Fruit fly (Drosophila melanogaster) whole organism, embryonic: ENCODE measurements around the gene Nubp1.

Experiments used
- Abd-B ChIP-seq: fragments of 200-800 bp; sonication (Bioruptor generic); optimal IDR thresholded peaks from 2 replicates; lab custom pipeline; 2018; ENCODE audit warnings: missing biosample characterization, mild to moderate bottlenecking, missing genetic modification characterization, moderate library complexity
- CG10565 ChIP-seq: fragments of 200-800 bp; sonication (Bioruptor generic); optimal IDR thresholded peaks from 3 replicates; lab custom pipeline; 2016; ENCODE audit warnings: missing biosample characterization, mild to moderate bottlenecking, missing genetic modification characterization
- CG11504 ChIP-seq: fragments of 200-800 bp; sonication (Bioruptor generic); optimal IDR thresholded peaks from 3 replicates; lab custom pipeline; 2019; ENCODE audit warnings: missing biosample characterization, mild to moderate bottlenecking, missing genetic modification characterization, moderate library complexity
- CG11696 ChIP-seq: fragments of 200-800 bp; sonication (Bioruptor generic); IDR thresholded peaks from 2 replicates; pipeline ENCODE4 v1.3.6; 2022; ENCODE audit warnings: missing biosample characterization, missing genetic modification characterization
- CG15073 ChIP-seq: fragments of 200-800 bp; sonication (Bioruptor generic); optimal IDR thresholded peaks from 2 replicates; lab custom pipeline; 2016; ENCODE audit warnings: missing biosample characterization, missing genetic modification characterization
- CG1529 ChIP-seq: fragments of 200-800 bp; sonication (Bioruptor generic); optimal IDR thresholded peaks from 3 replicates; lab custom pipeline; 2018; ENCODE audit warnings: missing biosample characterization, missing genetic modification characterization
- CG15601 ChIP-seq: fragments of 200-800 bp; sonication (Bioruptor generic); optimal IDR thresholded peaks from 3 replicates; lab custom pipeline; 2019; ENCODE audit warnings: missing biosample characterization, mild to moderate bottlenecking, missing genetic modification characterization, moderate library complexity
- CG16813 ChIP-seq: fragments of 200-800 bp; sonication (Bioruptor generic); IDR thresholded peaks from 3 replicates; pipeline ENCODE4 v1.3.6; 2022; ENCODE audit warnings: missing biosample characterization, missing genetic modification characterization; ENCODE audit not compliant: partially characterized antibody
- CG16863 ChIP-seq: fragments of 200-800 bp; sonication (Bioruptor generic); optimal IDR thresholded peaks from 3 replicates; lab custom pipeline; 2016; ENCODE audit warnings: missing biosample characterization, missing genetic modification characterization
- CG17912 ChIP-seq: fragments of 200-800 bp; sonication (Bioruptor generic); optimal IDR thresholded peaks from 2 replicates; lab custom pipeline; 2018; ENCODE audit warnings: missing biosample characterization, mild to moderate bottlenecking, missing genetic modification characterization
- CG1832 ChIP-seq: fragments of 200-800 bp; sonication (Bioruptor generic); optimal IDR thresholded peaks from 2 replicates; lab custom pipeline; 2017; ENCODE audit warnings: missing biosample characterization, mild to moderate bottlenecking, missing genetic modification characterization, inconsistent platforms
- CG18599 ChIP-seq: fragments of 200-800 bp; sonication (Bioruptor generic); optimal IDR thresholded peaks from 3 replicates; lab custom pipeline; 2017; ENCODE audit warnings: missing biosample characterization, missing genetic modification characterization, mild to moderate bottlenecking, moderate library complexity, missing genetic modification reagents
- CG32532 ChIP-seq: fragments of 200-800 bp; sonication (Bioruptor generic); IDR thresholded peaks from 2 replicates; pipeline ENCODE4 v1.3.6; 2022; ENCODE audit warnings: missing biosample characterization, missing genetic modification characterization
- CG34224 ChIP-seq: fragments of 200-800 bp; sonication (Bioruptor generic); IDR thresholded peaks from 3 replicates; pipeline ENCODE4 v1.3.6; 2022; ENCODE audit warnings: missing biosample characterization, missing genetic modification characterization; ENCODE audit not compliant: partially characterized antibody
- CG6689 ChIP-seq: fragments of 200-800 bp; sonication (Bioruptor generic); IDR thresholded peaks from 2 replicates; pipeline ENCODE4 v1.3.6; 2022; ENCODE audit warnings: missing biosample characterization, missing genetic modification characterization
- CG6791 ChIP-seq: fragments of 200-800 bp; sonication (Bioruptor generic); IDR thresholded peaks from 3 replicates; pipeline ENCODE4 v1.3.6; 2022; ENCODE audit warnings: missing biosample characterization, missing genetic modification characterization; ENCODE audit not compliant: partially characterized antibody
- CG7271 ChIP-seq: fragments of 200-800 bp; sonication (Bioruptor generic); optimal IDR thresholded peaks from 2 replicates; lab custom pipeline; 2018; ENCODE audit warnings: missing biosample characterization, mild to moderate bottlenecking, missing genetic modification characterization, moderate library complexity
- CG7839 ChIP-seq: fragments of 200-800 bp; sonication (Bioruptor generic); optimal IDR thresholded peaks from 3 replicates; lab custom pipeline; 2018; ENCODE audit warnings: missing biosample characterization, mild to moderate bottlenecking, missing genetic modification characterization, moderate library complexity
- CG7963 ChIP-seq: fragments of 200-800 bp; sonication (Bioruptor generic); IDR thresholded peaks from 3 replicates; pipeline ENCODE4 v1.3.6; 2022; ENCODE audit warnings: missing biosample characterization, missing genetic modification characterization; ENCODE audit not compliant: partially characterized antibody
- CG8765 ChIP-seq: fragments of 200-800 bp; sonication (Bioruptor generic); IDR thresholded peaks from 2 replicates; pipeline ENCODE4 v1.3.6; 2022; ENCODE audit warnings: missing biosample characterization, missing genetic modification characterization
- CG9215 ChIP-seq: fragments of 200-800 bp; sonication (Bioruptor generic); IDR thresholded peaks from 2 replicates; pipeline ENCODE4 v1.3.6; 2022; ENCODE audit warnings: missing biosample characterization, missing genetic modification characterization
- Dip2 ChIP-seq: fragments of 200-800 bp; sonication (Bioruptor generic); IDR thresholded peaks from 2 replicates; pipeline ENCODE4 v1.3.6; 2022; ENCODE audit warnings: missing biosample characterization, missing genetic modification characterization
- E2f1 ChIP-seq: fragments of 200-800 bp; sonication (Bioruptor generic); IDR thresholded peaks from 2 replicates; pipeline ENCODE4 v1.3.6; 2022; ENCODE audit warnings: missing biosample characterization, missing genetic modification characterization
- Elba2 ChIP-seq: fragments of 200-800 bp; sonication (Bioruptor generic); optimal IDR thresholded peaks from 3 replicates; lab custom pipeline; 2016; ENCODE audit warnings: missing biosample characterization, missing genetic modification characterization
- H2.0 ChIP-seq: fragments of 200-800 bp; sonication (Bioruptor generic); IDR thresholded peaks from 2 replicates; pipeline ENCODE4 v1.3.6; 2022; ENCODE audit warnings: missing biosample characterization, missing genetic modification characterization
- HLH4C ChIP-seq: fragments of 200-800 bp; sonication (Bioruptor generic); IDR thresholded peaks from 3 replicates; pipeline ENCODE4 v1.3.6; 2022; ENCODE audit warnings: missing biosample characterization, missing genetic modification characterization; ENCODE audit not compliant: partially characterized antibody
- Mrtf ChIP-seq: fragments of 200-800 bp; sonication (Bioruptor generic); IDR thresholded peaks from 3 replicates; pipeline ENCODE4 v1.3.6; 2022; ENCODE audit warnings: missing biosample characterization, missing genetic modification characterization
- NFAT ChIP-seq: fragments of 200-800 bp; sonication (Bioruptor generic); IDR thresholded peaks from 2 replicates; pipeline ENCODE4 v1.3.6; 2022; ENCODE audit warnings: missing biosample characterization, missing genetic modification characterization
- Neu2 ChIP-seq: fragments of 200-800 bp; sonication (Bioruptor generic); optimal IDR thresholded peaks from 3 replicates; lab custom pipeline; 2016; ENCODE audit warnings: missing biosample characterization, missing genetic modification characterization, borderline replicate concordance
- Nf-YC ChIP-seq: fragments of 200-800 bp; optimal IDR thresholded peaks from 3 replicates; lab custom pipeline; 2019; ENCODE audit warnings: missing biosample characterization, mild to moderate bottlenecking, missing genetic modification characterization, moderate library complexity
- Ravus ChIP-seq: fragments of 200-800 bp; sonication (Bioruptor generic); IDR thresholded peaks from 2 replicates; pipeline ENCODE4 v1.3.6; 2022; ENCODE audit warnings: missing biosample characterization, missing genetic modification characterization
- Scr ChIP-seq: fragments of 200-800 bp; sonication (Bioruptor generic); IDR thresholded peaks from 2 replicates; pipeline ENCODE4 v1.3.6; 2022; ENCODE audit warnings: missing biosample characterization, missing genetic modification characterization; ENCODE audit not compliant: partially characterized antibody
- Sin3A ChIP-seq: fragments of >200 bp; optimal IDR thresholded peaks from 2 replicates; lab custom pipeline; 2018
- Trl ChIP-seq, 3 experiments: fragments of >200 bp in 2 of 3; fragments of 200-800 bp in 1 of 3; sonication (Bioruptor generic) in 1 of 3; optimal IDR thresholded peaks; 2 replicates in 1 of 3; 3 replicates in 2 of 3; lab custom pipeline; 2016 to 2017; ENCODE audit warnings: missing biosample characterization in 1 of 3, missing genetic modification characterization in 1 of 3
- bowl ChIP-seq: fragments of 200-800 bp; sonication (Bioruptor generic); IDR thresholded peaks from 2 replicates; pipeline ENCODE4 v1.3.6; 2022; ENCODE audit warnings: missing biosample characterization, missing genetic modification characterization
- cas ChIP-seq: fragments of 200-800 bp; sonication (Bioruptor generic); IDR thresholded peaks from 2 replicates; pipeline ENCODE4 v1.3.6; 2022; ENCODE audit warnings: missing biosample characterization, missing genetic modification characterization
- dm ChIP-seq: fragments of 200-800 bp; sonication (Bioruptor generic); optimal IDR thresholded peaks from 3 replicates; lab custom pipeline; 2016; ENCODE audit warnings: missing biosample characterization, missing genetic modification characterization
- dmrt11E ChIP-seq: fragments of 200-800 bp; sonication (Bioruptor generic); optimal IDR thresholded peaks from 3 replicates; lab custom pipeline; 2018; ENCODE audit warnings: missing biosample characterization, mild to moderate bottlenecking, missing genetic modification characterization, moderate library complexity
- dmrt99B ChIP-seq: fragments of 200-800 bp; sonication (Bioruptor generic); optimal IDR thresholded peaks from 2 replicates; lab custom pipeline; 2018; ENCODE audit warnings: missing biosample characterization, mild to moderate bottlenecking, missing genetic modification characterization, moderate library complexity
- esg ChIP-seq: fragments of 200-800 bp; sonication (Bioruptor generic); conservative IDR thresholded peaks from 2 replicates; pipeline ENCODE4 v1.3.6; 2022; ENCODE audit warnings: missing biosample characterization, missing genetic modification characterization
- fu2 ChIP-seq: fragments of 200-800 bp; sonication (Bioruptor generic); optimal IDR thresholded peaks from 2 replicates; lab custom pipeline; 2016; ENCODE audit warnings: missing biosample characterization, missing genetic modification characterization
- kni ChIP-seq: fragments of 200-800 bp; sonication (Bioruptor generic); optimal IDR thresholded peaks from 3 replicates; lab custom pipeline; 2017; ENCODE audit warnings: mild to moderate bottlenecking, missing biosample characterization, missing genetic modification reagents, missing genetic modification characterization
- p53 ChIP-seq: fragments of 200-800 bp; sonication (Bioruptor generic); optimal IDR thresholded peaks from 2 replicates; lab custom pipeline; 2016; ENCODE audit warnings: missing biosample characterization, missing genetic modification characterization
- pros ChIP-seq: fragments of 200-800 bp; sonication (Bioruptor generic); optimal IDR thresholded peaks from 3 replicates; lab custom pipeline; 2019; ENCODE audit warnings: missing biosample characterization, mild to moderate bottlenecking, missing genetic modification characterization, moderate library complexity
- sens ChIP-seq: fragments of 200-800 bp; sonication (Bioruptor generic); peaks from one replicate; lab custom pipeline; 2016; ENCODE audit warnings: missing biosample characterization, missing genetic modification characterization
- slp2 ChIP-seq: fragments of 200-800 bp; sonication (Bioruptor generic); optimal IDR thresholded peaks from 2 replicates; lab custom pipeline; 2016; ENCODE audit warnings: missing biosample characterization, missing genetic modification characterization
- yki ChIP-seq: fragments of >200 bp; optimal IDR thresholded peaks from 3 replicates; lab custom pipeline; 2018

Nubp1 gene

DNA sequence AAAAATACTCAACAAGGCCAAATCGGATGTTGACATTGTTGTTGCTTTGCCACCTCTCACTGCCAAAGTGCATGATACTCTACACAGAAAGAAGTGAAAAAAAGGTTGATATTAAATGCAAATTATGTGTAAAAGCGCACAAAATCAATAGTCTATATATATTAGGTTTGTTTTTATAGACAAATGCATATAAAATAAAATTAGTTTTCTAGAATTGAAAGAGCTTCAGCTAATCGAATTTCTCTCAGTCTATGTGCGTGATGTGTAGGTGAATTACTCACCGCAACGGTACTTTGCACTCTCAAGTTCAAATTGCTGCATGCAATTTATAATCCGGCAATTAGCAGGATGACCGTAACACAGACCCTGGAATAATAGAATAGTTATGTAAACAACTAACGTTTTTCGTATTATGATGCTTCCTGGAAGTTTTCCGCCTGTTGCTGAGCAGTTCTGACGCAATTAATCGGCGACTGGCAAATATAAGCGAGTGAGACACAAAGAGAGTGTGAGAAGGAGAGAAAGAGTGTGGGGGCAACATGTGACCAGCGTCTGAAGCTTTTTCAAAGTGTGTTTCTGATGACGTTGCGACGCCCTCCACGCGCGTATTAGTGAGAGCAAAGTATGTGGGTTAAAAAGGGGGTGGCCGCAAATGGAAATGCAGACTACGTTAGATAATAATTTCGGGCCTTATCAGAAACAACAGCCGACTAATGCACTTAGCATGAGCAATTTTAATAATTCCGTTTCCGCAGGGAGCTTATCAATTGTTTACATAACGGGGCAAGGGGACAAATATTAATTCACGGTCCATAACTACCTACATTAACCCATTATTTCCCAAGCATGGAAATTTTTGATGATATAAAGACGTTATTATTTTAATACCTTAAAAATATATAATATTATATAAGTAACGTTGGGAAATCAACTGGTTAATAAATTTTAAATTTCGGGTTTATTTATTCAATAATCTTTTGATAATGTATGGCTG lies 11.3 kb upstream of the Nubp1 start (continued):
- TF ChIP-seq CG11696 (GFP tag; lab: Robert Waterston, UW) (peak; percentile 87), Ravus (GFP tag; lab: Robert Waterston, UW) (peak; percentile 80), p53 (GFP tag; lab: Kevin White, UChicago) (peak; percentile 37), slp2 (peak; percentile 68), yki (lab: Kevin White, UChicago) (no peak), fu2 (GFP tag; lab: Kevin White, UChicago) (peak; percentile 46), cas (GFP tag; lab: Robert Waterston, UW) (peak; percentile 73)

DNA sequence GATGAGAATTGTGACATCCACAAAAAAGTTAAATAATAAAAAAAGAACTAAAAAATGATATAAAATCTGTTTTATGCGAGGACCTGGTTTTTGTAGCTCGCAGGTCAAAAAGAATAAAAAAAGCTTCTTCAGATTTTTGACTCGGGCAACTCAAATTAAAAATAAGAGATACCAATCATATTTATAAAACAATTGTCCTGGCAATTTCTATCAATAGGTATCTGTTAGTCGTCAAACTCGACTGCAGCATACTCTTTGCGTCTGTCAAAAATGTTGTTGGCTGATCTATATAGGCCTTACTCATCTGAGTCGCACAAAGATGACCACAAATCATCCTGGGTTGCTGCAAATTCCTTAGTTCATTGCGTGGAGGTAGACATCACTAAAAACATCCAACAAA lies 9.8 kb upstream of the Nubp1 start:
- TF ChIP-seq CG32532 (GFP tag; lab: Robert Waterston, UW) (no peak), sens (GFP tag; lab: Kevin White, UChicago) (peak; percentile 4), Abd-B (GFP tag; lab: Kevin White, UChicago) (no peak), Nf-YC (tag; lab: Kevin White, UChicago) (no peak), CG11504 (tag; lab: Kevin White, UChicago) (no peak), CG9215 (GFP tag; lab: Robert Waterston, UW) (no peak), CG16863 (GFP tag; lab: Kevin White, UChicago) (no peak), Neu2 (GFP tag; lab: Kevin White, UChicago) (no peak), kni (GFP tag; lab: Kevin White, UChicago) (no peak), pros (no peak), CG7963 (peak; percentile 45; the same call in 2 of the 3 replicates), Trl (optimal IDR thresholded peaks at IDR 0.05; lab: Kevin White, UChicago) (no peak), Trl (GFP tag; optimal IDR thresholded peaks at IDR 0.05; lab: Kevin White, UChicago) (no peak), dmrt99B (tag; lab: Kevin White, UChicago) (no peak), CG17912 (no peak), CG10565 (GFP tag; lab: Kevin White, UChicago) (no peak), CG6791 (peak; percentile 60; the same call in 1 of the 3 replicates), CG34224 (peak; percentile 21; the same call in 1 of the 3 replicates), p53 (GFP tag; lab: Kevin White, UChicago) (no peak), CG15601 (tag; lab: Kevin White, UChicago) (no peak), dm (GFP tag; lab: Kevin White, UChicago) (no peak), esg (GFP tag; lab: Robert Waterston, UW) (no peak), Mrtf (no peak), E2f1 (GFP tag; lab: Robert Waterston, UW) (no peak), NFAT (GFP tag; lab: Robert Waterston, UW) (no peak), Scr (GFP tag; lab: Robert Waterston, UW) (peak; percentile 40; the same call in 1 of the 2 replicates), CG18599 (GFP tag; lab: Kevin White, UChicago) (no peak), bowl (GFP tag; lab: Robert Waterston, UW) (no peak), HLH4C (GFP tag; lab: Robert Waterston, UW) (peak; percentile 75), H2.0 (GFP tag; lab: Robert Waterston, UW) (no peak), CG8765 (GFP tag; lab: Robert Waterston, UW) (no peak), CG1529 (GFP tag; lab: Kevin White, UChicago) (no peak), dmrt11E (tag; lab: Kevin White, UChicago) (no peak), Sin3A (lab: Kevin White, UChicago) (no peak), CG15073 (GFP tag; lab: Kevin White, UChicago) (no peak), Elba2 (GFP tag; lab: Kevin White, UChicago) (no peak), CG7271 (tag; lab: Kevin White, UChicago) (no peak), Dip2 (GFP tag; lab: Robert Waterston, UW) (no peak), CG1832 (no peak), CG16813 (GFP tag; lab: Robert Waterston, UW) (peak; percentile 56), CG7839 (tag; lab: Kevin White, UChicago) (no peak), CG6689 (no peak)
